Worm (Caenorhabditis elegans): ENCODE data around the gene sri-29.

DNA sequence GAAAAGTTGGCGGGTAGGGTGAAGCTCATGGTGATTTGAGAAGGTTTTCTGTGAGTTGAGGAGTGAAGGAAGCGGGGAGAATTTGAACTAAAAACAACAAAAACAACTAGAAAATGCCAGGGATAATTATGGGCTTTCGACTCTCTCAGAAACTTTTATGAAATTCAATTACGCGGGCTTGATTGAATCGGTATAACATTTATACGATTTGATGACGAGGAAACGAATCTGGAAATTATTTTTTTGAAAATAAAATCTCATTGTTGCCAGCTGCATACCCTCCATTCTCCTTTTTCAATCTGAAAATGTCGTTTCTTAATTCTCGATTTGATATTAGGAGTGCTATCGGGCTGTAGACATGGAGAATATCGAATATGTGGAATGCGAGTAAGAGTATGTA is 47.1 kb downstream of the sri-29 start, which contains the start of gene srg-21:
- TF ChIP-seq nhr-11 (tag; optimal IDR thresholded peaks at IDR 0.05) (no peak), pha-4 (tag; optimal IDR thresholded peaks at IDR 0.05) (no peak), elt-2 (tag; optimal IDR thresholded peaks at IDR 0.05) (no peak), K02D7.2 (tag; optimal IDR thresholded peaks at IDR 0.05) (no peak), ceh-6 (GFP tag; optimal IDR thresholded peaks at IDR 0.05) (no peak), K09A11.1 (tag; optimal IDR thresholded peaks at IDR 0.05; ENCODE audit: insufficient read depth) (no peak), unc-42 (tag; optimal IDR thresholded peaks at IDR 0.05) (no peak), ceh-31 (tag; optimal IDR thresholded peaks at IDR 0.05) (no peak), ets-4 (tag; optimal IDR thresholded peaks at IDR 0.05) (no peak), pros-1 (tag; optimal IDR thresholded peaks at IDR 0.05) (no peak), ama-1 (optimal IDR thresholded peaks at IDR 0.05) (no peak), dmd-4 (tag; optimal IDR thresholded peaks at IDR 0.05; ENCODE audit: borderline replicate concordance) (no peak), pqm-1 (tag; optimal IDR thresholded peaks at IDR 0.05) (no peak)
